Worm (Caenorhabditis elegans) whole organism, L1 larva: Measurements from ENCODE around the gene mrpl-42.

Experiments
- aly-2 ChIP-seq: fragments of 150-350 bp; optimal IDR thresholded peaks from 2 replicates; lab custom pipeline; 2014; ENCODE audit warnings: missing biosample characterization, missing genetic modification characterization
- fkh-8 ChIP-seq: sonication (generic microtip); optimal IDR thresholded peaks from 2 replicates; lab custom pipeline; 2016; ENCODE audit warnings: mild to moderate bottlenecking, missing genetic modification characterization, missing compliant biosample characterization
- hpl-2 ChIP-seq: fragments of 150-350 bp; optimal IDR thresholded peaks from 2 replicates; lab custom pipeline; 2014; ENCODE audit warnings: missing biosample characterization, missing genetic modification reagents, missing genetic modification characterization
- nhr-11 ChIP-seq: fragments of 150-350 bp; optimal IDR thresholded peaks from 2 replicates; lab custom pipeline; 2014; ENCODE audit warnings: missing biosample characterization, missing genetic modification characterization
- nhr-237 ChIP-seq: fragments of 150-350 bp; optimal IDR thresholded peaks from 2 replicates; lab custom pipeline; 2014; ENCODE audit warnings: missing biosample characterization, missing genetic modification characterization
- nhr-84 ChIP-seq: sonication (generic microtip); optimal IDR thresholded peaks from 2 replicates; lab custom pipeline; 2017; ENCODE audit warnings: missing biosample characterization, missing genetic modification characterization
- snu-23 ChIP-seq: sonication (generic microtip); optimal IDR thresholded peaks from 2 replicates; lab custom pipeline; 2016; ENCODE audit warnings: missing genetic modification characterization, missing compliant biosample characterization

DNA sequence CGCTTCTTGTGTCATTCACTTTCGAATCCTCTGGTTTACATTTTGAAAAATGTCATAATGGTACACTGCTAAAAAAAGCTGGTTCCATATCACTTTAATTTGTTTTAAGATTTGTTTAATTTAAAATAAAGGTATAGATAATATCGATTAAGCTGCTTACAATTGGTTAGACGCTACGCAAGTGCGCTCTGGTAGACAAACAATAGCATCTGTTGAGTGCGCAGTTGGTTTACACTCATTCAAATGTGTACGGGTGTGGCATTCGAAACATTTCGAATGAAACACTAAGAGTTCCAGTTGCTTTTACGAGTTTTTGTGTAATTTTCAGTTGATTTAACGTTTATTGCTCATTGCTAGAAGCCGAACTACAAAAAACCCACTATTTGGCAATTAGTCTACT, 13.2 kb upstream of the mrpl-42 start:
- TF ChIP-seq nhr-84 (tag; lab: Kevin White, UChicago) (no peak), hpl-2 (GFP tag; lab: Kevin White, UChicago) (no peak), fkh-8 (tag; lab: Kevin White, UChicago) (no peak), nhr-237 (no peak), snu-23 (GFP tag; lab: Kevin White, UChicago) (peak; percentile 48), nhr-11 (tag; lab: Kevin White, UChicago) (no peak), aly-2 (tag; lab: Kevin White, UChicago) (no peak)
